Fruit fly (Drosophila melanogaster) whole organism, embryonic: Measurements from ENCODE around the gene CG5079.

Experiments
- B-H2 ChIP-seq: fragments of 200-800 bp; sonication (Bioruptor generic); optimal IDR thresholded peaks from 2 replicates; lab custom pipeline; 2018; ENCODE audit warnings: missing biosample characterization, mild to moderate bottlenecking, missing genetic modification characterization
- CG10274 ChIP-seq: fragments of 200-800 bp; sonication (Bioruptor generic); optimal IDR thresholded peaks from 3 replicates; lab custom pipeline; 2017; ENCODE audit warnings: missing biosample characterization, mild to moderate bottlenecking, missing genetic modification characterization
- CG10321 ChIP-seq: fragments of 200-800 bp; sonication (Bioruptor generic); IDR thresholded peaks from 2 replicates; pipeline ENCODE4 v1.3.6; 2022; ENCODE audit warnings: missing biosample characterization, missing genetic modification characterization
- CG11456 ChIP-seq: fragments of 200-800 bp; sonication (Bioruptor generic); IDR thresholded peaks from 3 replicates; pipeline ENCODE4 v1.3.6; 2022; ENCODE audit warnings: missing biosample characterization, missing genetic modification characterization
- CG11695 ChIP-seq: fragments of 200-800 bp; sonication (Bioruptor generic); IDR thresholded peaks from 3 replicates; pipeline ENCODE4 v1.3.6; 2022; ENCODE audit warnings: missing biosample characterization, missing genetic modification characterization
- CG12104 ChIP-seq: fragments of 200-800 bp; sonication (Bioruptor generic); optimal IDR thresholded peaks from 3 replicates; lab custom pipeline; 2016; ENCODE audit warnings: missing biosample characterization, missing genetic modification characterization
- CG12769 ChIP-seq: fragments of 200-800 bp; sonication (Bioruptor generic); optimal IDR thresholded peaks from 2 replicates; lab custom pipeline; 2019; ENCODE audit warnings: missing biosample characterization, mild to moderate bottlenecking, missing genetic modification characterization, moderate library complexity
- CG1602 ChIP-seq: fragments of 200-800 bp; sonication (Bioruptor generic); optimal IDR thresholded peaks from 3 replicates; lab custom pipeline; 2016; ENCODE audit warnings: missing biosample characterization, missing genetic modification characterization
- CG17385 ChIP-seq: fragments of 200-800 bp; sonication (Bioruptor generic); optimal IDR thresholded peaks from 3 replicates; lab custom pipeline; 2018; ENCODE audit warnings: missing biosample characterization, mild to moderate bottlenecking, missing genetic modification characterization
- CG17568 ChIP-seq: fragments of 200-800 bp; sonication (Bioruptor generic); optimal IDR thresholded peaks from 2 replicates; lab custom pipeline; 2018; ENCODE audit warnings: missing biosample characterization, mild to moderate bottlenecking, missing genetic modification characterization, moderate library complexity
- CG17802 ChIP-seq: fragments of 200-800 bp; sonication (Bioruptor generic); optimal IDR thresholded peaks from 2 replicates; lab custom pipeline; 2018; ENCODE audit warnings: missing biosample characterization, mild to moderate bottlenecking, missing genetic modification characterization, moderate library complexity
- CG2199 ChIP-seq: fragments of 200-800 bp; sonication (Bioruptor generic); IDR thresholded peaks from 3 replicates; pipeline ENCODE4 v1.3.6; 2022; ENCODE audit warnings: missing biosample characterization, missing genetic modification characterization
- CG2712 ChIP-seq: fragments of 200-800 bp; optimal IDR thresholded peaks from 3 replicates; lab custom pipeline; 2019; ENCODE audit warnings: missing biosample characterization, mild to moderate bottlenecking, missing genetic modification characterization, moderate library complexity
- CG31224 ChIP-seq: fragments of 200-800 bp; sonication (Bioruptor generic); IDR thresholded peaks from 2 replicates; pipeline ENCODE4 v1.3.6; 2022; ENCODE audit warnings: missing biosample characterization, missing genetic modification characterization
- CG34376 ChIP-seq: fragments of 200-800 bp; sonication (Bioruptor generic); optimal IDR thresholded peaks from 2 replicates; lab custom pipeline; 2018; ENCODE audit warnings: missing biosample characterization, mild to moderate bottlenecking, missing genetic modification characterization
- CG4328 ChIP-seq: fragments of 200-800 bp; sonication (Bioruptor generic); optimal IDR thresholded peaks from 3 replicates; lab custom pipeline; 2017; ENCODE audit warnings: missing biosample characterization, missing genetic modification reagents, missing genetic modification characterization
- CG5180 ChIP-seq: fragments of 200-800 bp; sonication (Bioruptor generic); optimal IDR thresholded peaks from 3 replicates; lab custom pipeline; 2017; ENCODE audit warnings: missing biosample characterization, missing genetic modification characterization, mild to moderate bottlenecking, moderate library complexity, missing genetic modification reagents
- CG7556 ChIP-seq: fragments of 200-800 bp; sonication (Bioruptor generic); optimal IDR thresholded peaks from 2 replicates; lab custom pipeline; 2017; ENCODE audit warnings: missing biosample characterization, mild to moderate bottlenecking, missing genetic modification characterization
- CG7786 ChIP-seq: fragments of 200-800 bp; sonication (Bioruptor generic); optimal IDR thresholded peaks from 2 replicates; lab custom pipeline; 2016; ENCODE audit warnings: missing biosample characterization, missing genetic modification characterization
- CG7839 ChIP-seq: fragments of 200-800 bp; sonication (Bioruptor generic); optimal IDR thresholded peaks from 3 replicates; lab custom pipeline; 2018; ENCODE audit warnings: missing biosample characterization, mild to moderate bottlenecking, missing genetic modification characterization, moderate library complexity
- Deaf1 ChIP-seq: fragments of 200-800 bp; optimal IDR thresholded peaks from 3 replicates; lab custom pipeline; 2019; ENCODE audit warnings: missing biosample characterization, mild to moderate bottlenecking, missing genetic modification characterization, moderate library complexity
- Dfd ChIP-seq, 2 experiments: fragments of >200 bp; optimal IDR thresholded peaks; 2 replicates each; lab custom pipeline; 2017; ENCODE audit warnings: missing biosample characterization in 2 of 2, missing genetic modification characterization in 2 of 2
- Dref ChIP-seq: fragments of 200-800 bp; sonication (Bioruptor generic); IDR thresholded peaks from 2 replicates; pipeline ENCODE4 v1.3.6; 2022; ENCODE audit warnings: missing biosample characterization, missing genetic modification characterization
- Hand ChIP-seq: fragments of 200-800 bp; sonication (Bioruptor generic); optimal IDR thresholded peaks from 2 replicates; lab custom pipeline; 2017; ENCODE audit warnings: mild to moderate bottlenecking, missing biosample characterization, missing genetic modification reagents, missing genetic modification characterization
- Lpt ChIP-seq: fragments of >200 bp; optimal IDR thresholded peaks from 2 replicates; lab custom pipeline; 2018; ENCODE audit warnings: missing biosample characterization, missing genetic modification characterization
- Meics ChIP-seq: fragments of 200-800 bp; sonication (Bioruptor generic); optimal IDR thresholded peaks from 2 replicates; lab custom pipeline; 2017; ENCODE audit warnings: missing biosample characterization, mild to moderate bottlenecking, missing genetic modification characterization
- Poxn ChIP-seq: fragments of 200-800 bp; sonication (Bioruptor generic); IDR thresholded peaks from 2 replicates; pipeline ENCODE4 v1.3.6; 2022; ENCODE audit warnings: missing biosample characterization, missing genetic modification characterization
- Sox100B ChIP-seq: fragments of 200-800 bp; sonication (Bioruptor generic); optimal IDR thresholded peaks from 3 replicates; lab custom pipeline; 2018; ENCODE audit warnings: missing biosample characterization, mild to moderate bottlenecking, missing genetic modification characterization
- Ssrp ChIP-seq: fragments of 200-800 bp; sonication (Bioruptor generic); optimal IDR thresholded peaks from 2 replicates; lab custom pipeline; 2018; ENCODE audit warnings: missing biosample characterization, mild to moderate bottlenecking, missing genetic modification characterization, moderate library complexity
- Xrp1 ChIP-seq: fragments of 200-800 bp; sonication (Bioruptor generic); IDR thresholded peaks from 2 replicates; pipeline ENCODE4 v1.3.6; 2022; ENCODE audit warnings: missing biosample characterization, missing genetic modification characterization
- abd-A ChIP-seq: fragments of 200-800 bp; sonication (Bioruptor generic); optimal IDR thresholded peaks from 3 replicates; lab custom pipeline; 2019; ENCODE audit warnings: missing biosample characterization, mild to moderate bottlenecking, missing genetic modification characterization, moderate library complexity
- al ChIP-seq: fragments of 200-800 bp; sonication (Bioruptor generic); IDR thresholded peaks from 2 replicates; pipeline ENCODE4 v1.3.6; 2022; ENCODE audit warnings: missing biosample characterization, missing genetic modification characterization
- cg ChIP-seq: fragments of 200-800 bp; sonication (Bioruptor generic); optimal IDR thresholded peaks from 3 replicates; lab custom pipeline; 2019; ENCODE audit warnings: missing biosample characterization, mild to moderate bottlenecking, missing genetic modification characterization, moderate library complexity
- eve ChIP-seq, 2 experiments: fragments of >200 bp; optimal IDR thresholded peaks; 2 replicates each; lab custom pipeline; 2017; ENCODE audit warnings: missing biosample characterization in 2 of 2, missing genetic modification characterization in 2 of 2
- ewg ChIP-seq: fragments of 200-800 bp; sonication (Bioruptor generic); optimal IDR thresholded peaks from 3 replicates; lab custom pipeline; 2017; ENCODE audit warnings: mild to moderate bottlenecking, missing biosample characterization, missing genetic modification reagents, missing genetic modification characterization
- fd3F ChIP-seq: fragments of 200-800 bp; sonication (Bioruptor generic); optimal IDR thresholded peaks from 2 replicates; lab custom pipeline; 2018; ENCODE audit warnings: missing biosample characterization, mild to moderate bottlenecking, missing genetic modification characterization, moderate library complexity
- gro ChIP-seq: fragments of 200-800 bp; sonication (Bioruptor generic); optimal IDR thresholded peaks from 2 replicates; lab custom pipeline; 2016; ENCODE audit warnings: missing biosample characterization, missing genetic modification characterization
- ken ChIP-seq: fragments of 200-800 bp; sonication (Bioruptor generic); IDR thresholded peaks from 3 replicates; pipeline ENCODE4 v1.3.6; 2022; ENCODE audit warnings: missing biosample characterization, missing genetic modification characterization
- mam ChIP-seq: fragments of 200-800 bp; sonication (Bioruptor generic); optimal IDR thresholded peaks from 3 replicates; lab custom pipeline; 2016; ENCODE audit warnings: missing biosample characterization, missing genetic modification characterization
- onecut ChIP-seq: fragments of 200-800 bp; sonication (Bioruptor generic); IDR thresholded peaks from 2 replicates; pipeline ENCODE4 v1.3.6; 2022; ENCODE audit warnings: missing biosample characterization, missing genetic modification characterization
- p53 ChIP-seq: fragments of 200-800 bp; sonication (Bioruptor generic); optimal IDR thresholded peaks from 2 replicates; lab custom pipeline; 2016; ENCODE audit warnings: missing biosample characterization, missing genetic modification characterization
- pnt ChIP-seq: fragments of 200-800 bp; sonication (Bioruptor generic); optimal IDR thresholded peaks from 3 replicates; lab custom pipeline; 2016; ENCODE audit warnings: missing biosample characterization, missing genetic modification characterization
- pros ChIP-seq: fragments of 200-800 bp; sonication (Bioruptor generic); optimal IDR thresholded peaks from 3 replicates; lab custom pipeline; 2019; ENCODE audit warnings: missing biosample characterization, mild to moderate bottlenecking, missing genetic modification characterization, moderate library complexity
- sc ChIP-seq, 3 experiments: fragments of >200 bp in 2 of 3; fragments of 200-800 bp in 1 of 3; sonication (Bioruptor generic) in 1 of 3; optimal IDR thresholded peaks; 2 replicates in 2 of 3; 3 replicates in 1 of 3; lab custom pipeline; 2017; ENCODE audit warnings: mild to moderate bottlenecking in 1 of 3, missing biosample characterization in 1 of 3, missing genetic modification characterization in 1 of 3, missing genetic modification reagents in 1 of 3
- schlank ChIP-seq: fragments of 200-800 bp; sonication (Bioruptor generic); optimal IDR thresholded peaks from 2 replicates; lab custom pipeline; 2018; ENCODE audit warnings: missing biosample characterization, mild to moderate bottlenecking, missing genetic modification characterization
- sd ChIP-seq: fragments of 200-800 bp; sonication (Bioruptor generic); optimal IDR thresholded peaks from 3 replicates; lab custom pipeline; 2018; ENCODE audit warnings: missing biosample characterization, mild to moderate bottlenecking, missing genetic modification characterization, moderate library complexity
- sqz ChIP-seq: fragments of 200-800 bp; sonication (Bioruptor generic); optimal IDR thresholded peaks from 3 replicates; lab custom pipeline; 2018; ENCODE audit warnings: missing biosample characterization, mild to moderate bottlenecking, missing genetic modification characterization
- yki ChIP-seq: fragments of >200 bp; optimal IDR thresholded peaks from 3 replicates; lab custom pipeline; 2018
- zfh1 ChIP-seq: fragments of 200-800 bp; sonication (Bioruptor generic); IDR thresholded peaks from 3 replicates; pipeline ENCODE4 v1.3.6; 2022; ENCODE audit warnings: missing biosample characterization, missing genetic modification characterization
- zfh2 ChIP-seq: fragments of 200-800 bp; sonication (Bioruptor generic); optimal IDR thresholded peaks from 2 replicates; lab custom pipeline; 2016; ENCODE audit warnings: missing biosample characterization, missing genetic modification characterization

The CG5079 gene

DNA sequence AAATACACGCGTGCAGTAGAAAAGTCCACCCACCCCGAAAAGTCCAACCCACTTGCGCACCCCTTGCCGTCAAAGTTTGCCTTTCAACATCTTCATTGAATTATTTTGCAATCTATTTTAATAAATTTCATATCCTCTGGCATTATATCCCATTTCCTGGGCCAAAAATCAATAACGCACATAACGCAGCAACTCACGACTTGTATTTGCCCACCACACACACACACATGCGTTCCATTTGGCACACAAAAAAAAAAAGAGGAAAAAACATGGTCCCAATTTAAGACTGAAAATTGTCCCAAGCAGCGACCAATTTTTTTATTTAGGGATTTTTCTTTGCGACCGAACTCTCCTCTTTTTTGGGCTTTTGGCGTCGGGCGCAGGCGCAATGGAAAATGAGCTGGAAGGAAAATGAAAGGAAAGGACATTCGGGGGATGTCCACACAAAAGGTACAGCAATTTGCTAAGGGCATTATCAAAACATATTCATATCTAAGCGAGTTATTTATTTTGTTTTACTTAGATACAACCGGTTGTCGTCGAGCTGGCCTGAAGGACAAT lies 22.5 kb upstream of the CG5079 start:
- TF ChIP-seq yki (lab: Kevin White, UChicago) (no peak), Sox100B (GFP tag; lab: Kevin White, UChicago) (no peak), CG2199 (GFP tag; lab: Robert Waterston, UW) (no peak; the same call in 2 of the 3 replicates), CG31224 (GFP tag; lab: Robert Waterston, UW) (0 out of 2 replicates have a peak, but pooled peaks have one; percentile 1), pros (GFP tag; lab: Kevin White, UChicago) (peak; percentile 82), CG34376 (GFP tag; lab: Kevin White, UChicago) (no peak), Meics (GFP tag; lab: Kevin White, UChicago) (no peak), Poxn (GFP tag; lab: Robert Waterston, UW) (no peak), Xrp1 (GFP tag; lab: Robert Waterston, UW) (no peak), CG12769 (tag; lab: Kevin White, UChicago) (no peak), CG2712 (tag; lab: Kevin White, UChicago) (no peak), B-H2 (no peak), CG4328 (no peak), al (no peak), p53 (GFP tag; lab: Kevin White, UChicago) (no peak), CG17568 (GFP tag; lab: Kevin White, UChicago) (no peak), CG1602 (GFP tag; lab: Kevin White, UChicago) (no peak), gro (no peak), zfh1 (no peak), CG11695 (GFP tag; lab: Robert Waterston, UW) (no peak), CG10274 (GFP tag; lab: Kevin White, UChicago) (no peak), CG7556 (no peak), abd-A (tag; lab: Kevin White, UChicago) (peak; percentile 78), CG11456 (GFP tag; lab: Robert Waterston, UW) (no peak), CG12104 (GFP tag; lab: Kevin White, UChicago) (no peak), CG17385 (GFP tag; lab: Kevin White, UChicago) (no peak), Dfd (GFP tag; optimal IDR thresholded peaks at IDR 0.05; lab: Kevin White, UChicago) (no peak), CG5180 (GFP tag; lab: Kevin White, UChicago) (peak; percentile 52), CG7786 (GFP tag; lab: Kevin White, UChicago) (no peak), schlank (tag; lab: Kevin White, UChicago) (no peak), Ssrp (no peak), pnt (GFP tag; lab: Kevin White, UChicago) (no peak), sd (tag; lab: Kevin White, UChicago) (no peak), ken (no peak), ewg (GFP tag; lab: Kevin White, UChicago) (peak; percentile 75), CG7839 (no peak), sc (optimal IDR thresholded peaks at IDR 0.05; lab: Kevin White, UChicago) (no peak), sc (GFP tag; optimal IDR thresholded peaks at IDR 0.05; lab: Kevin White, UChicago) (no peak), onecut (GFP tag; lab: Robert Waterston, UW) (peak; percentile 94), Lpt (GFP tag; lab: Kevin White, UChicago) (no peak), mam (GFP tag; lab: Kevin White, UChicago) (no peak), Dref (GFP tag; lab: Robert Waterston, UW) (no peak), Deaf1 (tag; lab: Kevin White, UChicago) (peak; percentile 23), CG17802 (no peak), sqz (GFP tag; lab: Kevin White, UChicago) (peak; percentile 87), zfh2 (GFP tag; lab: Kevin White, UChicago) (no peak), Hand (GFP tag; lab: Kevin White, UChicago) (no peak), cg (peak; percentile 23), eve (GFP tag; optimal IDR thresholded peaks at IDR 0.05; lab: Kevin White, UChicago) (no peak), fd3F (no peak), CG10321 (GFP tag; lab: Robert Waterston, UW) (no peak)
